Fruit fly (Drosophila melanogaster): ENCODE measurements around the gene CG13653.

Gene CG13653

DNA sequence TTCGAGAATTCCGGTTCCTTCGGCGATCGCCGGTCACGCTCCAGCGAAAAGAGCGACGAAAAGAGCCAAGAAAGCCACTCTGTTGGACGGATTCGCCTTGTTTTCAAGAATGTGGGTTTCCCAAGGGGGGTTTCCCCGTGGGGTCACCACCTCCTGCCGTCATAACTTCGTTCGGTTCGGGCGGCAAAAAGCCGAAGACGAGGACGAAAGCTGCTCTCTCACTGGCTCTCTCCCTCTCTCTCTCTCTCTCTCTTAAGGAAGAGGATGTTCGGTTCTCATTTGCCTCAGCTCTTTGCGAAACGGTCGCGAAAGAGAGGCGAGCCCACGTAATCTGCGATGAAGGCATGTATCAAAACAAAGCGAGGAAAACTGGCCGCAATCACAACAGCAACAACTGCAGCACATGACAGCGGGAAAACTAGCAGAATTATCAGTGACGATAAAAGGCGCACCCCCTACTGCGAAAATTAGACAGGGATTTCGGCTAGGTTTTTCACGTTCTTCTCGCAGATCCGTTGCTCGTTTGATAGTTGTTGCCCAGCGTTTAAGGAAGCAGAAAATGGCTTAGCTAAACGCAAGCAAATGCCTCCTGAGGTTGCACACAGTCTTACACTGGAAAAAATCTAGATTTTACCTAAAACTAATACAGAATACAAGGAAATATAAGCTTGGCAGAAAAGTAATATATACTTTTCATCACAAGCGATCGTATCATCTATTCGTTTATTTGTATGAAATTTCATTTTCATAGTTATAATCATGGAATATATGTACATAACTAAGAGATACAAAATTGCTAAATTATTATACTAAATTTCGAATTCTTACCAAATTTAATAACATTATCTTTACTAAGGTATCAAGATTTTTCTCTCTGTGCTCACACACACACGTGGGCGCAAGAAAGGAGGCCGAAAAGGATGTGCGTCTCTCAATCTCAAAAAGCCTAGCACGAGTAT lies 11.6 kb upstream of the CG13653 start, which contains the start of gene dan:
TSS of gene dan (plus strand) at position 900 of the 959 bp plus-strand sequence.
- TF ChIP-seq CG9139 (GFP tag; optimal IDR thresholded peaks at IDR 0.05) (no peak), lz (GFP tag; optimal IDR thresholded peaks at IDR 0.05) (no peak), svp (GFP tag) (peak; percentile 86), spab (GFP tag; optimal IDR thresholded peaks at IDR 0.05) (peak; percentile 8), CG4318 (GFP tag; optimal IDR thresholded peaks at IDR 0.05) (no peak), CG6854 (GFP tag; optimal IDR thresholded peaks at IDR 0.05) (no peak), Sox102F (GFP tag; optimal IDR thresholded peaks at IDR 0.05) (peak; percentile 30), Ets96B (tag; optimal IDR thresholded peaks at IDR 0.05) (peak; percentile 50), CG10669 (GFP tag; optimal IDR thresholded peaks at IDR 0.05) (peak; percentile 39), CG15336 (GFP tag; IDR thresholded peaks at IDR 0.05) (no peak), Blimp-1 (GFP tag; optimal IDR thresholded peaks at IDR 0.05) (no peak), Ets21C (GFP tag; optimal IDR thresholded peaks at IDR 0.05) (no peak), CG7368 (GFP tag; optimal IDR thresholded peaks at IDR 0.05) (no peak), CG1621 (tag; optimal IDR thresholded peaks at IDR 0.05) (peak; percentile 38), salr (GFP tag; optimal IDR thresholded peaks at IDR 0.05) (peak in 1 of 2 experiments; percentile 32), fd85E (GFP tag; optimal IDR thresholded peaks at IDR 0.05) (no peak), CG31627 (GFP tag; optimal IDR thresholded peaks at IDR 0.05) (no peak), Smox (GFP tag; optimal IDR thresholded peaks at IDR 0.05) (no peak), Hr4 (GFP tag; optimal IDR thresholded peaks at IDR 0.05) (no peak), net (GFP tag; optimal IDR thresholded peaks at IDR 0.05) (no peak), CG11294 (GFP tag; IDR thresholded peaks at IDR 0.05) (no peak), OdsH (GFP tag; optimal IDR thresholded peaks at IDR 0.05) (peak; percentile 31), topi (GFP tag; optimal IDR thresholded peaks at IDR 0.05) (peak; percentile 34), dsx (GFP tag; optimal IDR thresholded peaks at IDR 0.05; ENCODE audit: poor library complexity, severe bottlenecking) (peak; percentile 47), CG11762 (GFP tag; optimal IDR thresholded peaks at IDR 0.05; ENCODE audit: insufficient read depth) (no peak), CG6808 (GFP tag; optimal IDR thresholded peaks at IDR 0.05) (no peak), CG3919 (GFP tag; optimal IDR thresholded peaks at IDR 0.05) (no peak), acj6 (GFP tag; optimal IDR thresholded peaks at IDR 0.05) (peak; percentile 41), cyc (GFP tag; optimal IDR thresholded peaks at IDR 0.05) (peak; percentile 30), pdm3 (GFP tag; optimal IDR thresholded peaks at IDR 0.05) (peak; percentile 3), Hr39 (GFP tag; optimal IDR thresholded peaks at IDR 0.05) (no peak), Eip78C (GFP tag) (peak; percentile 63), Gug (GFP tag; IDR thresholded peaks at IDR 0.05) (no peak), CG8319 (GFP tag; optimal IDR thresholded peaks at IDR 0.05) (peak; percentile 57), CG8632 (GFP tag; optimal IDR thresholded peaks at IDR 0.05) (peak; percentile 31), CG16779 (tag; optimal IDR thresholded peaks at IDR 0.05) (no peak), Lpt (GFP tag; optimal IDR thresholded peaks at IDR 0.05) (no peak), Sox14 (GFP tag; optimal IDR thresholded peaks at IDR 0.05) (no peak), esn (GFP tag; optimal IDR thresholded peaks at IDR 0.05) (peak; percentile 54), eg (GFP tag; IDR thresholded peaks at IDR 0.05) (no peak), Sox15 (GFP tag; optimal IDR thresholded peaks at IDR 0.05) (no peak), CG3032 (tag; optimal IDR thresholded peaks at IDR 0.05) (peak; percentile 52), dac (GFP tag; optimal IDR thresholded peaks at IDR 0.05) (no peak), Hr38 (GFP tag; optimal IDR thresholded peaks at IDR 0.05) (no peak), vri (GFP tag; optimal IDR thresholded peaks at IDR 0.05) (no peak), Eip93F (GFP tag; optimal IDR thresholded peaks at IDR 0.05) (no peak), CG32006 (GFP tag; optimal IDR thresholded peaks at IDR 0.05) (peak; percentile 29), CG6276 (GFP tag; optimal IDR thresholded peaks at IDR 0.05) (no peak), fd59A (GFP tag; optimal IDR thresholded peaks at IDR 0.05) (peak; percentile 23), fkh (GFP tag; optimal IDR thresholded peaks at IDR 0.05) (no peak)

Data from whole organism, prepupa.